Fruit fly (Drosophila melanogaster): Measurements from ENCODE around the gene MICU1.

- TF ChIP-seq CG12605 (GFP tag; IDR thresholded peaks at IDR 0.05), result no peak
- no peak for TF ChIP-seq CG34367 (tag; optimal IDR thresholded peaks at IDR 0.05)
- no peak for TF ChIP-seq EcR (GFP tag; optimal IDR thresholded peaks at IDR 0.05)
- no peak for TF ChIP-seq gl (tag; optimal IDR thresholded peaks at IDR 0.05)
- no peak for TF ChIP-seq CG9948 (tag; optimal IDR thresholded peaks at IDR 0.05)
- TF ChIP-seq Ets98B (GFP tag; IDR thresholded peaks at IDR 0.05), result no peak
- no peak for TF ChIP-seq Snoo (tag; optimal IDR thresholded peaks at IDR 0.05)
- TF ChIP-seq Pif1A (GFP tag; optimal IDR thresholded peaks at IDR 0.05), result no peak
- TF ChIP-seq CG32121 (GFP tag; IDR thresholded peaks at IDR 0.05), result no peak
- TF ChIP-seq Pif1B (GFP tag; optimal IDR thresholded peaks at IDR 0.05), result no peak
Observed at dm6 chr2L:7232713-7233112, 50.7 kb downstream of the MICU1 start, which contains the start of gene CG43800.
